Fruit fly (Drosophila melanogaster): Measurements from ENCODE around the gene FucTA.

dm6 chr3L:15150028-15150427, 3.1 kb downstream of the FucTA start:
- no peak for TF ChIP-seq CG34367 (tag; optimal IDR thresholded peaks at IDR 0.05)
- TF ChIP-seq Pif1A (GFP tag; optimal IDR thresholded peaks at IDR 0.05): no peak
- TF ChIP-seq Snoo (tag; optimal IDR thresholded peaks at IDR 0.05): no peak
- no peak for TF ChIP-seq CG10348 (GFP tag; IDR thresholded peaks at IDR 0.05)
- TF ChIP-seq gl (tag; optimal IDR thresholded peaks at IDR 0.05): no peak
- TF ChIP-seq D1 (tag; optimal IDR thresholded peaks at IDR 0.05): no peak
- no peak for TF ChIP-seq CG15710 (tag; optimal IDR thresholded peaks at IDR 0.05)
- no peak for TF ChIP-seq rn (GFP tag; IDR thresholded peaks at IDR 0.05)
- no peak for TF ChIP-seq CG17806 (tag; optimal IDR thresholded peaks at IDR 0.05)
- TF ChIP-seq Ets98B (GFP tag; IDR thresholded peaks at IDR 0.05): no peak
- TF ChIP-seq CG32121 (GFP tag; IDR thresholded peaks at IDR 0.05): no peak
- no peak for TF ChIP-seq EcR (GFP tag; optimal IDR thresholded peaks at IDR 0.05)
- TF ChIP-seq CG9948 (tag; optimal IDR thresholded peaks at IDR 0.05): no peak
- no peak for TF ChIP-seq Pif1B (GFP tag; optimal IDR thresholded peaks at IDR 0.05)
